Worm (Caenorhabditis elegans) whole organism, L2 larva: ENCODE measurements around the gene moc-6.

Source experiments
- ZK546.5 ChIP-seq: sonication (generic microtip); optimal IDR thresholded peaks from 2 replicates; lab custom pipeline; 2017; ENCODE audit warnings: missing biosample characterization, missing genetic modification characterization
- ama-1 ChIP-seq: fragments of 150-350 bp; optimal IDR thresholded peaks from 2 replicates; lab custom pipeline; 2018; ENCODE audit warnings: inconsistent platforms
- ceh-82 ChIP-seq: fragments of 150-350 bp; optimal IDR thresholded peaks from 2 replicates; lab custom pipeline; 2014; ENCODE audit warnings: missing biosample characterization, missing genetic modification characterization
- dmd-4 ChIP-seq: sonication (generic microtip); optimal IDR thresholded peaks from 2 replicates; lab custom pipeline; 2017; ENCODE audit warnings: missing biosample characterization, missing genetic modification characterization
- elt-1 ChIP-seq: fragments of 150-350 bp; optimal IDR thresholded peaks from 2 replicates; lab custom pipeline; 2014; ENCODE audit warnings: missing biosample characterization, missing genetic modification characterization
- lin-13 ChIP-seq: fragments of 150-350 bp; optimal IDR thresholded peaks from 2 replicates; lab custom pipeline; 2014; ENCODE audit warnings: missing biosample characterization, missing genetic modification reagents, missing genetic modification characterization
- mdl-1 ChIP-seq, 2 experiments: fragments of 150-350 bp in 1 of 2; sonication (generic microtip) in 1 of 2; optimal IDR thresholded peaks; 2 replicates each; lab custom pipeline; 2017; ENCODE audit warnings: missing biosample characterization in 2 of 2, missing genetic modification characterization in 2 of 2
- nhr-11 ChIP-seq: fragments of 150-350 bp; optimal IDR thresholded peaks from 2 replicates; lab custom pipeline; 2014; ENCODE audit warnings: missing biosample characterization, missing genetic modification characterization
- nhr-129 ChIP-seq: fragments of 150-350 bp; optimal IDR thresholded peaks from 2 replicates; lab custom pipeline; 2014; ENCODE audit warnings: missing biosample characterization, missing genetic modification characterization
- nhr-23 ChIP-seq: fragments of 150-350 bp; optimal IDR thresholded peaks from 2 replicates; lab custom pipeline; 2014; ENCODE audit warnings: missing biosample characterization, missing genetic modification reagents, missing genetic modification characterization
- unc-62 ChIP-seq: fragments of 150-350 bp; optimal IDR thresholded peaks from 2 replicates; lab custom pipeline; 2014; ENCODE audit warnings: missing biosample characterization, missing genetic modification reagents, missing genetic modification characterization
- zag-1 ChIP-seq: fragments of 150-350 bp; optimal IDR thresholded peaks from 2 replicates; lab custom pipeline; 2014; ENCODE audit warnings: missing biosample characterization, missing genetic modification characterization

DNA sequence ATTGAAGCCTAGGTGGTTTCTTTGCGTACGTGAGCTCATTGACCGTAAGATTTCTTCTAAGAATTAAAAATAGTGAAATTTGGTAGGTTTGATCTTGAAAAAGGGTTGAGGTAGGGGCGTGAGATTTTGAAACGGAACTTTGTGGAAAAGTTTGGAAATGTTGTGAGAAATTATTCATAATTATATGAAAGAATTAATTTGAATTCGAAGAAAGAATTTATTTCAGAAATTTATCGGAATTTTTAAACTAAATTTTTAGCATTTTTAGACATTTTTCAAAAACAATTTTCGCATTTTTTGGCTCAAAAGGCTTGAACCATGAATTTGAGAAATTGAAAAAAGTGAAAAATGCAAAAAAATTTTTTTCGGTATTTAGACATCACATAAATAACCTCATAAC is 18.4 kb downstream of the moc-6 start:
- TF ChIP-seq ceh-82 (tag; lab: Kevin White, UChicago) (no peak), nhr-129 (tag; lab: Kevin White, UChicago) (no peak), elt-1 (tag; lab: Kevin White, UChicago) (no peak), nhr-11 (tag; lab: Kevin White, UChicago) (no peak), mdl-1 (tag; optimal IDR thresholded peaks at IDR 0.05; lab: Kevin White, UChicago) (no peak), ZK546.5 (no peak), unc-62 (no peak), nhr-23 (tag; lab: Kevin White, UChicago) (no peak), zag-1 (tag; lab: Kevin White, UChicago) (no peak), dmd-4 (no peak), ama-1 (no peak), lin-13 (GFP tag; lab: Kevin White, UChicago) (no peak)
